Worm (Caenorhabditis elegans) whole organism, late embryonic: Measurements from ENCODE around the gene K02B2.6.

Experiments used
- C08G9.2 ChIP-seq: sonication (generic microtip); optimal IDR thresholded peaks from 2 replicates; lab custom pipeline; 2016; ENCODE audit warnings: mild to moderate bottlenecking, missing genetic modification characterization, moderate library complexity, missing compliant biosample characterization
- F13H6.1 ChIP-seq: sonication (generic microtip); optimal IDR thresholded peaks from 2 replicates; lab custom pipeline; 2016; ENCODE audit warnings: missing genetic modification characterization, missing compliant biosample characterization
- T23F11.4 ChIP-seq: fragments of 200-800 bp; sonication (Bioruptor generic); optimal IDR thresholded peaks from 2 replicates; lab custom pipeline; 2018; ENCODE audit warnings: mild to moderate bottlenecking, missing genetic modification characterization, missing compliant biosample characterization
- Y22D7AL.16 ChIP-seq: sonication (generic microtip); optimal IDR thresholded peaks from 2 replicates; lab custom pipeline; 2016; ENCODE audit warnings: missing genetic modification characterization, missing compliant biosample characterization
- ceh-14 ChIP-seq: sonication (generic microtip); optimal IDR thresholded peaks from 2 replicates; lab custom pipeline; 2016; ENCODE audit warnings: missing genotype, missing genetic modification characterization, missing compliant biosample characterization
- ceh-18 ChIP-seq: sonication (generic microtip); optimal IDR thresholded peaks from 2 replicates; lab custom pipeline; 2016; ENCODE audit warnings: missing genetic modification characterization, missing compliant biosample characterization
- ceh-19 ChIP-seq: fragments of 200-800 bp; sonication (Bioruptor generic); optimal IDR thresholded peaks from 2 replicates; lab custom pipeline; 2018; ENCODE audit warnings: mild to moderate bottlenecking, missing genetic modification characterization, missing compliant biosample characterization
- ceh-31 ChIP-seq: sonication (generic microtip); optimal IDR thresholded peaks from 2 replicates; lab custom pipeline; 2016; ENCODE audit warnings: missing genetic modification characterization, missing compliant biosample characterization
- ceh-9 ChIP-seq: sonication (generic microtip); optimal IDR thresholded peaks from 2 replicates; lab custom pipeline; 2016; ENCODE audit warnings: mild to moderate bottlenecking, missing genetic modification characterization, inconsistent platforms, missing compliant biosample characterization
- che-1 ChIP-seq: sonication (generic microtip); optimal IDR thresholded peaks from 2 replicates; lab custom pipeline; 2016; ENCODE audit warnings: mild to moderate bottlenecking, missing genetic modification characterization, missing compliant biosample characterization
- dmd-4 ChIP-seq: sonication (generic microtip); optimal IDR thresholded peaks from 2 replicates; lab custom pipeline; 2016; ENCODE audit warnings: borderline replicate concordance, missing genetic modification characterization, missing compliant biosample characterization
- dve-1 ChIP-seq: sonication (generic microtip); optimal IDR thresholded peaks from 2 replicates; lab custom pipeline; 2017; ENCODE audit warnings: antibody characterized with exemption, mild to moderate bottlenecking, missing genetic modification characterization, missing compliant biosample characterization
- ets-4 ChIP-seq: sonication (generic microtip); optimal IDR thresholded peaks from 2 replicates; lab custom pipeline; 2016; ENCODE audit warnings: missing genetic modification characterization, missing compliant biosample characterization
- fkh-10 ChIP-seq: fragments of 150-350 bp; optimal IDR thresholded peaks from 2 replicates; lab custom pipeline; 2014; ENCODE audit warnings: missing biosample characterization, missing genetic modification reagents, missing genetic modification characterization
- fkh-6 ChIP-seq: sonication (generic microtip); optimal IDR thresholded peaks from 2 replicates; lab custom pipeline; 2016; ENCODE audit warnings: missing genetic modification characterization, missing compliant biosample characterization
- gmeb-2 ChIP-seq: sonication (generic microtip); optimal IDR thresholded peaks from 2 replicates; lab custom pipeline; 2016; ENCODE audit warnings: missing genetic modification characterization, inconsistent platforms, missing compliant biosample characterization
- hlh-13 ChIP-seq: fragments of 200-800 bp; sonication (Bioruptor generic); optimal IDR thresholded peaks from 2 replicates; lab custom pipeline; 2018; ENCODE audit warnings: mild to moderate bottlenecking, missing genetic modification characterization, missing compliant biosample characterization
- hlh-8 ChIP-seq: sonication (generic microtip); optimal IDR thresholded peaks from 2 replicates; lab custom pipeline; 2016; ENCODE audit warnings: missing genotype, missing genetic modification characterization, missing compliant biosample characterization
- lim-6 ChIP-seq: sonication (generic microtip); optimal IDR thresholded peaks from 2 replicates; lab custom pipeline; 2016; ENCODE audit warnings: missing genetic modification characterization, missing compliant biosample characterization
- lin-11 ChIP-seq: fragments of 200-800 bp; sonication (Bioruptor generic); optimal IDR thresholded peaks from 2 replicates; lab custom pipeline; 2018; ENCODE audit warnings: mild to moderate bottlenecking, missing genetic modification characterization, missing compliant biosample characterization
- madf-2 ChIP-seq: sonication (generic microtip); optimal IDR thresholded peaks from 2 replicates; lab custom pipeline; 2017; ENCODE audit warnings: missing genetic modification characterization, missing compliant biosample characterization
- nfya-1 ChIP-seq: sonication (generic microtip); optimal IDR thresholded peaks from 2 replicates; lab custom pipeline; 2017; ENCODE audit warnings: missing genetic modification characterization, mild to moderate bottlenecking, missing compliant biosample characterization, antibody characterized with exemption, moderate library complexity
- nhr-11 ChIP-seq: fragments of 150-350 bp; optimal IDR thresholded peaks from 2 replicates; lab custom pipeline; 2014; ENCODE audit warnings: missing biosample characterization, missing genetic modification characterization
- nhr-232 ChIP-seq: sonication (generic microtip); optimal IDR thresholded peaks from 2 replicates; lab custom pipeline; 2016; ENCODE audit warnings: missing genetic modification characterization, missing compliant biosample characterization
- npax-4 ChIP-seq: sonication (generic microtip); optimal IDR thresholded peaks from 2 replicates; lab custom pipeline; 2016; ENCODE audit warnings: missing genetic modification characterization, missing compliant biosample characterization
- odd-2 ChIP-seq: sonication (generic microtip); optimal IDR thresholded peaks from 2 replicates; lab custom pipeline; 2017; ENCODE audit warnings: antibody characterized with exemption, mild to moderate bottlenecking, missing genetic modification characterization, missing compliant biosample characterization
- pag-3 ChIP-seq: sonication (generic microtip); optimal IDR thresholded peaks from 2 replicates; lab custom pipeline; 2016; ENCODE audit warnings: missing compliant biosample characterization, missing genetic modification characterization, borderline replicate concordance
- pha-2 ChIP-seq: sonication (generic microtip); optimal IDR thresholded peaks from 2 replicates; lab custom pipeline; 2017; ENCODE audit warnings: mild to moderate bottlenecking, missing genetic modification characterization, missing compliant biosample characterization
- pha-4 ChIP-seq: fragments of 150-350 bp; optimal IDR thresholded peaks from 2 replicates; lab custom pipeline; 2018; ENCODE audit warnings: missing biosample characterization, missing genetic modification reagents, missing genetic modification characterization
- rnt-1 ChIP-seq: sonication (generic microtip); optimal IDR thresholded peaks from 2 replicates; lab custom pipeline; 2016; ENCODE audit warnings: missing genetic modification characterization, missing compliant biosample characterization
- sox-2 ChIP-seq: fragments of 200-800 bp; sonication (Bioruptor generic); IDR thresholded peaks from 2 replicates; pipeline ENCODE4 v1.3.6; 2022; ENCODE audit warnings: missing genetic modification reagents, missing genetic modification characterization, missing compliant biosample characterization
- tbx-2 ChIP-seq: sonication (generic microtip); optimal IDR thresholded peaks from 2 replicates; lab custom pipeline; 2016; ENCODE audit warnings: missing genetic modification characterization, missing compliant biosample characterization
- ttx-3 ChIP-seq: sonication (generic microtip); optimal IDR thresholded peaks from 2 replicates; lab custom pipeline; 2016; ENCODE audit warnings: missing genetic modification reagents, missing genetic modification characterization, missing compliant biosample characterization
- unc-3 ChIP-seq, 2 experiments: fragments of 200-800 bp in 1 of 2; sonication (Bioruptor generic) in 1 of 2; sonication (generic microtip) in 1 of 2; conservative IDR thresholded peaks in 1 of 2; optimal IDR thresholded peaks in 1 of 2; 2 replicates each; pipeline versions ENCODE4 v1.3.6 to Lab custom; 2016 to 2022; ENCODE audit warnings: missing compliant biosample characterization in 2 of 2, missing genetic modification characterization in 2 of 2, missing genetic modification reagents in 1 of 2
- unc-55 ChIP-seq: sonication (generic microtip); optimal IDR thresholded peaks from 2 replicates; lab custom pipeline; 2017; ENCODE audit warnings: missing biosample characterization, missing genetic modification reagents, missing genetic modification characterization

The K02B2.6 gene

DNA sequence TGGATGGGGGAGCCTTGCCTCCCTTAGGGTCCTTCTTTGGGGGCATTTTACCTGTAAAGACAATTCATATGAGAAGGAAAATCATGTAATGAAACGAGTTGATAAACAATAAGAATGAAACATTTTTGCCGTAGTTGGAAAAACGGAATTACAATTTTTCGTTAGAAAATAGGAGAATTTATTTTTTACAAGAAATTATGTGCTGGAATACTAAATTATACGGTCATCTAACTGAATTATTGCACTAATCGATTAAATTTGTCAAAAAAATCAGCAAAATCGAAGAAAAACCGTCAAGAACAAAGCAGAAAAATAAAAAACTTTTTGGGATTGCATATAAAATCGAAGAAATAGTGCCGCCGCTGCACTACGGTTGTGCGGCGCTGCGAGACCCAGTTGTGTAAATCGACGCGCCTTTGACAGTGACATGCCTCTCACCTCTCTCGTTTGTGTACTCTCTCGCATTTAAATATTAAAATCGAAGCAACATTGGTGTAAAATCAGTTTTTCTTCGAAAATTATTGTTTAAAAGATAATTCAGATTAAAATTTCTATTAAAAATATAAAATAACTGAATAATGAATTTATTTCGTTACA lies 14.4 kb downstream of the K02B2.6 start, which contains the start of gene rps-25:
Gene rps-25, minus strand, starts transcription at position 51 of the 597 bp plus-strand sequence.
- TF ChIP-seq unc-55 (GFP tag; lab: Kevin White, UChicago) (peak; percentile 70), T23F11.4 (GFP tag; lab: Kevin White, UChicago) (no peak), pha-4 (tag; lab: Kevin White, UChicago) (no peak), tbx-2 (tag; lab: Kevin White, UChicago) (no peak), nfya-1 (tag; lab: Kevin White, UChicago) (peak; percentile 24)

DNA sequence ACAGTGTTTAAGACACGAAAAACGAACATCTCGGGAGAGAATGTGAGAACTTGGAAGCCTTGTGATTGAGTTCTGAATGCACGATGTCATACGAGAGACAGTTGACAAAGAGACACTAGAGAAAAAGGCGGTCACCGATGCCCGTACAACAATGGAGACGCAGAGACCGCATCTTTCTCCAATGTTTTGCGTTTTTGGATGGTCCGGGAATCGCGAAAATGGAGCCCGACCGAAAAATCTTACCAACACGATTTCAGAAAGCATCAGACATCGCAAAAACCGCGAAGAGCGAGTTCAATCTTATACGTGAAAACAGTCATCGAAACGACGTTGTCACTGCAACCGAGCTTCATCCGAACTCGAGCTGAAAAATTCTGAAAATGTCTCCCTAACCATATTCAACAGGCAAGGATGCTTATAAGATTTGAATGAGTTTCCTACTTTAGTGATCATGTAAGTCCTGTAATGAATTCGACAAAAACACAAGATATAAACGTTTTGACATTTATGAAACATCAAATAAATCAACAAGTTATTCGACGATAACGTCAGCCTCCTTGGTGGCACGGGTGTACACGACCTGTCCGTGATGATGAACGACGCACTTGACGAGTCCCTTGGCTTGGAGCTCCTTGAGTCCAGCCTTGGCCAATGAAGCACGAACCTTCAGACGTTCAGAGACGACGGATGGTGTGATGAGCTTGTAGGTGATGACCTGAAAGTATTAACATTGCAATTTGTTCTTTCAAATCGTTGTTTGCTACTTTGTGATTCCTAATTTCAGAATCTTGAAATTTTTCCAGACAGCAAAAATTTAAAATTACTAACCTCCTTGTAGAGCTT lies 15.2 kb downstream of the K02B2.6 start, which contains the start of gene inx-7:
Gene inx-7, minus strand, starts transcription at position 37 of the 843 bp plus-strand sequence.
- no peak for TF ChIP-seq sox-2 (GFP tag; lab: Robert Waterston, UW)
- no peak for TF ChIP-seq nhr-232 (tag; lab: Kevin White, UChicago)
- no peak for TF ChIP-seq C08G9.2 (tag; lab: Kevin White, UChicago)
- TF ChIP-seq ceh-19, result no peak
- no peak for TF ChIP-seq pag-3 (tag; lab: Kevin White, UChicago)
- TF ChIP-seq unc-3 (GFP tag; conservative IDR thresholded peaks at IDR 0.05; lab: Robert Waterston, UW), result no peak
- no peak for TF ChIP-seq unc-3 (tag; optimal IDR thresholded peaks at IDR 0.05; lab: Kevin White, UChicago)
- no peak for TF ChIP-seq rnt-1 (tag; lab: Kevin White, UChicago)
- no peak for TF ChIP-seq odd-2 (tag; lab: Kevin White, UChicago)
- TF ChIP-seq fkh-10, result no peak
- no peak for TF ChIP-seq che-1 (tag; lab: Kevin White, UChicago)
- no peak for TF ChIP-seq Y22D7AL.16 (tag; lab: Kevin White, UChicago)
- no peak for TF ChIP-seq ceh-9 (tag; lab: Kevin White, UChicago)
- no peak for TF ChIP-seq tbx-2 (tag; lab: Kevin White, UChicago)
- no peak for TF ChIP-seq hlh-8 (tag; lab: Kevin White, UChicago)
- TF ChIP-seq hlh-13, result no peak
- TF ChIP-seq gmeb-2 (tag; lab: Kevin White, UChicago), result no peak
- no peak for TF ChIP-seq ets-4 (tag; lab: Kevin White, UChicago)
- TF ChIP-seq ceh-31 (tag; lab: Kevin White, UChicago), result no peak
- no peak for TF ChIP-seq nhr-11 (tag; lab: Kevin White, UChicago)
- no peak for TF ChIP-seq dve-1 (tag; lab: Kevin White, UChicago)

DNA sequence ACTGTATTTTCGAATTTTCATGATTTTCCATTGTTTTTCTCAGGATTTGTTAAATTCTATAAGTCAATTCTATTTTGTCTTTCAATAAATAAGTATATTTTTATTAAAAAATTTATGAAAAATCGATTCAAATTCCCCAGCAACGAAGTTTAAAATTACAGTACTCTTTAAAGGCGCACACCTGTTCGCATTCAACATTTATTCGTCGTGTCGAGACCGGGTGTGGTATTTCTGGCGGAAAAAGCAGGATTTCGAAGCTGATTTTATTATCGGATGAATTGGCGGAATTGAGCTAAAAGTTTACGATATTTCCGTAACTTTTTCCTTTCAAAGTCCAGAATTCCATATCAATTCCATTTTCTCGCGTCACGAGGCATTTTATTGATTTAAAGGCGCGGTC lies 16.6 kb downstream of the K02B2.6 start:
- TF ChIP-seq madf-2 (tag; lab: Kevin White, UChicago) (no peak), F13H6.1 (tag; lab: Kevin White, UChicago) (no peak), C08G9.2 (tag; lab: Kevin White, UChicago) (no peak), lim-6 (tag; lab: Kevin White, UChicago) (no peak), dmd-4 (tag; lab: Kevin White, UChicago) (no peak), ceh-18 (tag; lab: Kevin White, UChicago) (no peak), ceh-14 (no peak), pag-3 (tag; lab: Kevin White, UChicago) (no peak), ttx-3 (tag; lab: Kevin White, UChicago) (no peak), lin-11 (tag; lab: Kevin White, UChicago) (no peak), ceh-19 (no peak), fkh-6 (tag; lab: Kevin White, UChicago) (no peak), pha-2 (tag; lab: Kevin White, UChicago) (no peak), rnt-1 (tag; lab: Kevin White, UChicago) (no peak), npax-4 (tag; lab: Kevin White, UChicago) (no peak)
- TF ChIP-seq, all 69 proteins: peak for 0
